Worm (Caenorhabditis elegans) whole organism, young adult: ENCODE measurements around the gene F09E10.5.

Experiments
- B0035.1 ChIP-seq: sonication (generic microtip); optimal IDR thresholded peaks from 2 replicates; lab custom pipeline; 2016; ENCODE audit warnings: missing genetic modification characterization, mild to moderate bottlenecking, missing compliant biosample characterization, missing genotype, missing genetic modification reagents
- B0261.1 ChIP-seq: sonication (generic microtip); optimal IDR thresholded peaks from 2 replicates; lab custom pipeline; 2016; ENCODE audit warnings: mild to moderate bottlenecking, missing genetic modification characterization, moderate library complexity, missing compliant biosample characterization
- C06A6.2 ChIP-seq: fragments of 200-800 bp; sonication (Bioruptor generic); conservative IDR thresholded peaks from 2 replicates; pipeline ENCODE4 v1.3.6; 2022; ENCODE audit warnings: missing genetic modification characterization, missing compliant biosample characterization
- D2030.7 ChIP-seq: fragments of 200-800 bp; sonication (Bioruptor generic); IDR thresholded peaks from 2 replicates; pipeline ENCODE4 v1.3.6; 2022; ENCODE audit warnings: missing genetic modification reagents, missing genetic modification characterization, missing compliant biosample characterization
- F23B12.7 ChIP-seq: sonication (generic microtip); optimal IDR thresholded peaks from 2 replicates; lab custom pipeline; 2017; ENCODE audit warnings: missing genetic modification characterization, mild to moderate bottlenecking, missing compliant biosample characterization, antibody characterized with exemption, moderate library complexity; ENCODE audit not compliant: insufficient read depth
- F33H1.4 ChIP-seq: fragments of 200-800 bp; sonication (Bioruptor generic); IDR thresholded peaks from 2 replicates; pipeline ENCODE4 v1.3.6; 2022; ENCODE audit warnings: missing genetic modification reagents, missing genetic modification characterization, missing compliant biosample characterization
- F39B2.1 ChIP-seq: fragments of 200-800 bp; sonication (Bioruptor generic); IDR thresholded peaks from 2 replicates; pipeline ENCODE4 v1.3.6; 2022; ENCODE audit warnings: missing genetic modification reagents, missing genetic modification characterization, missing compliant biosample characterization
- F52B5.7 ChIP-seq: sonication (generic microtip); optimal IDR thresholded peaks from 2 replicates; lab custom pipeline; 2016; ENCODE audit warnings: mild to moderate bottlenecking, missing genetic modification characterization, missing compliant biosample characterization
- F55B11.4 ChIP-seq: sonication (generic microtip); optimal IDR thresholded peaks from 2 replicates; lab custom pipeline; 2016; ENCODE audit warnings: missing compliant biosample characterization, missing genetic modification characterization, borderline replicate concordance; ENCODE audit not compliant: insufficient read depth
- F57A8.1 ChIP-seq: fragments of 200-800 bp; sonication (Bioruptor generic); optimal IDR thresholded peaks from 2 replicates; lab custom pipeline; 2018; ENCODE audit warnings: mild to moderate bottlenecking, missing genetic modification characterization, moderate library complexity, missing compliant biosample characterization
- K11D2.4 ChIP-seq: fragments of 200-800 bp; sonication (Bioruptor generic); IDR thresholded peaks from 2 replicates; pipeline ENCODE4 v1.3.6; 2022; ENCODE audit warnings: missing genetic modification reagents, missing genetic modification characterization, missing compliant biosample characterization
- Y79H2A.3 ChIP-seq: fragments of 200-800 bp; sonication (Bioruptor generic); conservative IDR thresholded peaks from 2 replicates; pipeline ENCODE4 v1.3.6; 2022; ENCODE audit warnings: missing genetic modification reagents, missing genetic modification characterization, missing compliant biosample characterization
- akir-1 ChIP-seq: fragments of 200-800 bp; sonication (Bioruptor generic); optimal IDR thresholded peaks from 2 replicates; lab custom pipeline; 2018; ENCODE audit warnings: mild to moderate bottlenecking, missing genetic modification characterization, moderate library complexity, missing compliant biosample characterization
- aptf-3 ChIP-seq: fragments of 200-800 bp; sonication (Bioruptor generic); IDR thresholded peaks from 2 replicates; pipeline ENCODE4 v1.3.6; 2022; ENCODE audit warnings: missing genetic modification characterization, missing compliant biosample characterization
- athp-1 ChIP-seq: sonication (generic microtip); optimal IDR thresholded peaks from 2 replicates; lab custom pipeline; 2017; ENCODE audit warnings: mild to moderate bottlenecking, missing genetic modification characterization, missing compliant biosample characterization
- attf-3 ChIP-seq: fragments of 200-800 bp; sonication (Bioruptor generic); conservative IDR thresholded peaks from 2 replicates; pipeline ENCODE4 v1.3.6; 2022; ENCODE audit warnings: missing genetic modification reagents, missing genetic modification characterization, missing compliant biosample characterization
- attf-6 ChIP-seq: fragments of 200-800 bp; sonication (Bioruptor generic); IDR thresholded peaks from 2 replicates; pipeline ENCODE4 v1.3.6; 2022; ENCODE audit warnings: missing genetic modification reagents, missing genetic modification characterization, missing compliant biosample characterization
- bed-2 ChIP-seq: fragments of 200-800 bp; sonication (Bioruptor generic); IDR thresholded peaks from 2 replicates; pipeline ENCODE4 v1.3.6; 2022; ENCODE audit warnings: missing genetic modification reagents, missing genetic modification characterization, missing compliant biosample characterization
- cebp-2 ChIP-seq: fragments of 200-800 bp; sonication (Bioruptor generic); IDR thresholded peaks from 2 replicates; pipeline ENCODE4 v1.3.6; 2022; ENCODE audit warnings: missing genetic modification characterization, missing compliant biosample characterization
- ceh-27 ChIP-seq: fragments of 200-800 bp; sonication (Bioruptor generic); optimal IDR thresholded peaks from 2 replicates; lab custom pipeline; 2018; ENCODE audit warnings: mild to moderate bottlenecking, missing genetic modification characterization, moderate library complexity, missing compliant biosample characterization
- ceh-40 ChIP-seq: fragments of 200-800 bp; sonication (Bioruptor generic); IDR thresholded peaks from 2 replicates; pipeline ENCODE4 v1.3.6; 2022; ENCODE audit warnings: missing genetic modification characterization, missing compliant biosample characterization
- ceh-58 ChIP-seq: fragments of 200-800 bp; sonication (Bioruptor generic); IDR thresholded peaks from 2 replicates; pipeline ENCODE4 v1.3.6; 2022; ENCODE audit warnings: missing genetic modification characterization, missing compliant biosample characterization
- chd-7 ChIP-seq: sonication (generic microtip); optimal IDR thresholded peaks from 2 replicates; lab custom pipeline; 2016; ENCODE audit warnings: mild to moderate bottlenecking, missing genetic modification characterization, moderate library complexity, missing compliant biosample characterization
- dox-1 ChIP-seq: fragments of 200-800 bp; sonication (Bioruptor generic); IDR thresholded peaks from 2 replicates; pipeline ENCODE4 v1.3.6; 2022; ENCODE audit warnings: missing genetic modification reagents, missing genetic modification characterization, missing compliant biosample characterization
- dpl-1 ChIP-seq: fragments of 150-350 bp; optimal IDR thresholded peaks from 2 replicates; lab custom pipeline; 2014; ENCODE audit warnings: missing biosample characterization, missing genetic modification reagents, missing genetic modification characterization
- egrh-3 ChIP-seq: fragments of 200-800 bp; sonication (Bioruptor generic); IDR thresholded peaks from 2 replicates; pipeline ENCODE4 v1.3.6; 2022; ENCODE audit warnings: missing genetic modification reagents, missing genetic modification characterization, missing compliant biosample characterization
- ets-4 ChIP-seq: fragments of 200-800 bp; sonication (Bioruptor generic); optimal IDR thresholded peaks from 2 replicates; lab custom pipeline; 2018; ENCODE audit warnings: mild to moderate bottlenecking, missing genetic modification characterization, missing compliant biosample characterization
- hlh-12 ChIP-seq: sonication (generic microtip); optimal IDR thresholded peaks from 2 replicates; lab custom pipeline; 2016; ENCODE audit warnings: missing genetic modification characterization, missing compliant biosample characterization
- hmg-20 ChIP-seq: fragments of 200-800 bp; sonication (Bioruptor generic); IDR thresholded peaks from 2 replicates; pipeline ENCODE4 v1.3.6; 2022; ENCODE audit warnings: missing genetic modification reagents, missing genetic modification characterization, missing compliant biosample characterization
- hsf-1 ChIP-seq: fragments of 200-800 bp; sonication (Bioruptor generic); IDR thresholded peaks from 2 replicates; pipeline ENCODE4 v1.3.6; 2022; ENCODE audit warnings: missing genetic modification reagents, missing genetic modification characterization, missing compliant biosample characterization
- lag-1 ChIP-seq: fragments of 200-800 bp; sonication (Bioruptor generic); IDR thresholded peaks from 2 replicates; pipeline ENCODE4 v1.3.6; 2022; ENCODE audit warnings: missing genetic modification reagents, missing genetic modification characterization, missing compliant biosample characterization
- lin-40 ChIP-seq: sonication (generic microtip); optimal IDR thresholded peaks from 2 replicates; lab custom pipeline; 2016; ENCODE audit warnings: missing genetic modification characterization, mild to moderate bottlenecking, missing compliant biosample characterization, missing genotype, missing genetic modification reagents
- lir-1 ChIP-seq: fragments of 200-800 bp; sonication (Bioruptor generic); conservative IDR thresholded peaks from 2 replicates; pipeline ENCODE4 v1.3.6; 2022; ENCODE audit warnings: missing genetic modification reagents, missing genetic modification characterization, missing compliant biosample characterization
- madf-10 ChIP-seq: sonication (generic microtip); optimal IDR thresholded peaks from 2 replicates; lab custom pipeline; 2016; ENCODE audit warnings: mild to moderate bottlenecking, missing genetic modification characterization, missing compliant biosample characterization
- madf-3 ChIP-seq: fragments of 200-800 bp; sonication (Bioruptor generic); IDR thresholded peaks from 2 replicates; pipeline ENCODE4 v1.3.6; 2022; ENCODE audit warnings: missing genetic modification reagents, missing genetic modification characterization, missing compliant biosample characterization
- mcd-1 ChIP-seq: fragments of 200-800 bp; sonication (Bioruptor generic); IDR thresholded peaks from 2 replicates; pipeline ENCODE4 v1.3.6; 2022; ENCODE audit warnings: missing genetic modification reagents, missing genetic modification characterization, missing compliant biosample characterization
- nfya-2 ChIP-seq: fragments of 200-800 bp; sonication (Bioruptor generic); IDR thresholded peaks from 2 replicates; pipeline ENCODE4 v1.3.6; 2022; ENCODE audit warnings: missing genetic modification reagents, missing genetic modification characterization, missing compliant biosample characterization
- nhr-27 ChIP-seq: fragments of 200-800 bp; sonication (Bioruptor generic); optimal IDR thresholded peaks from 2 replicates; lab custom pipeline; 2018; ENCODE audit warnings: mild to moderate bottlenecking, missing genetic modification characterization, moderate library complexity, missing compliant biosample characterization
- snpc-1.1 ChIP-seq: sonication (generic microtip); optimal IDR thresholded peaks from 2 replicates; lab custom pipeline; 2017; ENCODE audit warnings: missing genetic modification characterization, mild to moderate bottlenecking, missing compliant biosample characterization, antibody characterized with exemption, moderate library complexity, missing genotype, missing genetic modification reagents; ENCODE audit not compliant: insufficient read depth
- snpc-4 ChIP-seq, 5 experiments: fragments of 150-350 bp in 1 of 5; sonication (generic microtip) in 4 of 5; optimal IDR thresholded peaks; 2 replicates each; lab custom pipeline; 2014 to 2018; ENCODE audit warnings: missing genetic modification characterization in 5 of 5, missing biosample characterization in 3 of 5, antibody characterized with exemption in 2 of 5, mild to moderate bottlenecking in 2 of 5, missing compliant biosample characterization in 2 of 5, missing genotype in 2 of 5, moderate library complexity in 2 of 5, missing genetic modification reagents in 1 of 5
- somi-1 ChIP-seq: fragments of 200-800 bp; sonication (Bioruptor generic); optimal IDR thresholded peaks from 2 replicates; lab custom pipeline; 2018; ENCODE audit warnings: mild to moderate bottlenecking, missing genetic modification characterization, missing compliant biosample characterization
- unc-130 ChIP-seq: sonication (generic microtip); optimal IDR thresholded peaks from 2 replicates; lab custom pipeline; 2016; ENCODE audit warnings: missing genetic modification reagents, missing genetic modification characterization, missing compliant biosample characterization
- zfh-2 ChIP-seq: fragments of 200-800 bp; sonication (Bioruptor generic); conservative IDR thresholded peaks from 2 replicates; pipeline ENCODE4 v1.3.6; 2022; ENCODE audit warnings: missing genetic modification reagents, missing genetic modification characterization, missing compliant biosample characterization
- zim-3 ChIP-seq: sonication (generic microtip); optimal IDR thresholded peaks from 2 replicates; lab custom pipeline; 2017; ENCODE audit warnings: mild to moderate bottlenecking, missing genetic modification characterization, moderate library complexity, missing compliant biosample characterization
- ztf-26 ChIP-seq: sonication (generic microtip); optimal IDR thresholded peaks from 2 replicates; lab custom pipeline; 2017; ENCODE audit warnings: missing genetic modification characterization, missing compliant biosample characterization
- ztf-28 ChIP-seq: fragments of 200-800 bp; sonication (Bioruptor generic); IDR thresholded peaks from 2 replicates; pipeline ENCODE4 v1.3.6; 2022; ENCODE audit warnings: missing genetic modification reagents, missing genetic modification characterization, missing compliant biosample characterization

F09E10.5 gene

DNA sequence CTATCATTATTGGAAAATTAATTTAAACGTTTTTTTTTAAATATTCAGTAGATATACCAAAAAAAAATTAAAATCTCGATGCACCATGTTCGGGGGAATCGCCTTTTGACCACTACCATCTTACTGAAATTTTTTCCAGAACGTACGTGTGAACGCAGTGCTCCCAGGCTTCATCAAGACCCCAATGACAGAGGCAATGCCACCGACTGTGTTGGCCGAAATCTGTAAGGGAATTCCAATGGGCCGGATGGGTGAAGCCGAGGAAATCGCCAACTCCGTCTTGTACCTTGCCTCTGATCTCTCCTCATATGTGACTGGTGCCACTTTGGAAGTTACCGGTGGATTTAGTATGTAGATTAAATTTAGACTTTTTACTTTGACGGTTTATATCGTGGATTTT lies 5.4 kb downstream of the F09E10.5 start (continued):
- TF ChIP-seq ceh-58 (GFP tag; lab: Robert Waterston, UW) (0 out of 2 replicates have a peak, but pooled peaks have one; percentile 50), B0261.1 (no peak), attf-6 (GFP tag; lab: Robert Waterston, UW) (no peak), cebp-2 (0 out of 2 replicates have a peak, but pooled peaks have one; percentile 54), egrh-3 (GFP tag; lab: Robert Waterston, UW) (no peak), lin-40 (tag; lab: Kevin White, UChicago) (no peak), nhr-27 (tag; lab: Kevin White, UChicago) (no peak), madf-3 (0 out of 2 replicates have a peak, but pooled peaks have one; percentile 47), hsf-1 (GFP tag; lab: Robert Waterston, UW) (0 out of 2 replicates have a peak, but pooled peaks have one; percentile 22), ztf-26 (tag; lab: Kevin White, UChicago) (no peak), ztf-28 (GFP tag; lab: Robert Waterston, UW) (no peak), F23B12.7 (no peak), hmg-20 (GFP tag; lab: Robert Waterston, UW) (no peak), zim-3 (tag; lab: Kevin White, UChicago) (no peak), F52B5.7 (tag; lab: Kevin White, UChicago) (peak; percentile 27), chd-7 (tag; lab: Kevin White, UChicago) (peak; percentile 56), dox-1 (peak; percentile 36; the same call in 1 of the 2 replicates), hlh-12 (tag; lab: Kevin White, UChicago) (no peak), attf-3 (GFP tag; lab: Robert Waterston, UW) (no peak), ceh-40 (GFP tag; lab: Robert Waterston, UW) (no peak), mcd-1 (GFP tag; lab: Robert Waterston, UW) (no peak), snpc-1.1 (no peak), akir-1 (GFP tag; lab: Kevin White, UChicago) (no peak), athp-1 (tag; lab: Kevin White, UChicago) (peak; percentile 23)
- TF ChIP-seq, all 124 proteins: peak for 11

DNA sequence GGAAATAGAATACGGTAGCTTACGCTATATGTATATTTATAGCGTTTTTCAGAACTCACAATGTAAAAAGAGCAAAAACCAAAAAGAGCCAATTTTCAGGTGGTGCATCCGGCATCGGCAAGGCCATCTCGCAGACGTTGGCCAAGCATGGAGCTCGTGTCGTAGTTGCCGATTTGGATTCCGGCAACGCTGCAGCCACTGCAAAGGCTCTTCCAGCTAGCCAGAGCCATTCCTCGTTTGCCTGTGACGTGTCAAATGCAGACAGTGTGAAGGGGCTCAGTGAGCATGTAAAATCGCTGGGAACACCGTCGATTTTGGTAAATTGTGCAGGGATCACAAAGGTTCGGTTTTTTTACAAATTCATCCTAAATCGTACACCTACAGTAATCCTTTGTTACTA lies 7.1 kb downstream of the F09E10.5 start:
- TF ChIP-seq unc-130 (no peak), B0035.1 (tag; lab: Kevin White, UChicago) (no peak), madf-10 (tag; lab: Kevin White, UChicago) (no peak), F33H1.4 (GFP tag; lab: Robert Waterston, UW) (no peak), F57A8.1 (GFP tag; lab: Kevin White, UChicago) (no peak), ceh-27 (no peak), F52B5.7 (tag; lab: Kevin White, UChicago) (peak; percentile 34), nfya-2 (GFP tag; lab: Robert Waterston, UW) (no peak), snpc-4 (GFP tag; optimal IDR thresholded peaks at IDR 0.05; lab: Kevin White, UChicago) (no peak), snpc-4 (tag; optimal IDR thresholded peaks at IDR 0.05; lab: Kevin White, UChicago) (no peak), K11D2.4 (no peak), somi-1 (no peak), akir-1 (GFP tag; lab: Kevin White, UChicago) (no peak), lag-1 (GFP tag; lab: Robert Waterston, UW) (no peak), bed-2 (GFP tag; lab: Robert Waterston, UW) (no peak), zim-3 (tag; lab: Kevin White, UChicago) (peak; percentile 72), dox-1 (peak; percentile 13; the same call in 1 of the 2 replicates), zfh-2 (GFP tag; lab: Robert Waterston, UW) (peak; percentile 60), madf-3 (no peak), F39B2.1 (GFP tag; lab: Robert Waterston, UW) (no peak), D2030.7 (no peak), dpl-1 (no peak), chd-7 (tag; lab: Kevin White, UChicago) (peak; percentile 23), Y79H2A.3 (GFP tag; lab: Robert Waterston, UW) (no peak), snpc-1.1 (no peak), F55B11.4 (tag; lab: Kevin White, UChicago) (no peak), lir-1 (GFP tag; lab: Robert Waterston, UW) (no peak), aptf-3 (GFP tag; lab: Robert Waterston, UW) (0 out of 2 replicates have a peak, but pooled peaks have one; percentile 18), ets-4 (GFP tag; lab: Kevin White, UChicago) (no peak), C06A6.2 (GFP tag; lab: Robert Waterston, UW) (0 out of 2 replicates have a peak, but pooled peaks have one; percentile 17)
